Fruit fly (Drosophila melanogaster) whole organism, adult: ENCODE measurements around the gene CG7071.

ENCODE experiments used
- CG11617 ChIP-seq: fragments of 200-800 bp; sonication (Bioruptor generic); optimal IDR thresholded peaks from 2 replicates; lab custom pipeline; 2017; ENCODE audit warnings: mild to moderate bottlenecking, missing biosample characterization, missing genetic modification reagents, missing genetic modification characterization
- CG12768 ChIP-seq: fragments of 200-800 bp; sonication (Bioruptor generic); optimal IDR thresholded peaks from 2 replicates; lab custom pipeline; 2017; ENCODE audit warnings: missing biosample characterization, missing genetic modification characterization, mild to moderate bottlenecking, moderate library complexity, missing genetic modification reagents
- CG14711 ChIP-seq: fragments of 200-800 bp; sonication (Bioruptor generic); optimal IDR thresholded peaks from 2 replicates; lab custom pipeline; 2018; ENCODE audit warnings: missing biosample characterization, mild to moderate bottlenecking, missing genetic modification characterization, moderate library complexity
- CG1620 ChIP-seq: fragments of 200-800 bp; sonication (Bioruptor generic); optimal IDR thresholded peaks from 2 replicates; lab custom pipeline; 2016; ENCODE audit warnings: missing biosample characterization, missing genetic modification characterization
- CG33017 ChIP-seq: fragments of 200-800 bp; sonication (Bioruptor generic); optimal IDR thresholded peaks from 2 replicates; lab custom pipeline; 2018; ENCODE audit warnings: missing biosample characterization, mild to moderate bottlenecking, missing genetic modification characterization, moderate library complexity
- CG5204 ChIP-seq: fragments of 200-800 bp; sonication (Bioruptor generic); optimal IDR thresholded peaks from 2 replicates; lab custom pipeline; 2016; ENCODE audit warnings: missing biosample characterization, missing genetic modification characterization
- CG7045 ChIP-seq: fragments of 200-800 bp; sonication (Bioruptor generic); optimal IDR thresholded peaks from 2 replicates; lab custom pipeline; 2017; ENCODE audit warnings: missing biosample characterization, mild to moderate bottlenecking, missing genetic modification characterization
- CG7101 ChIP-seq: fragments of 200-800 bp; sonication (Bioruptor generic); optimal IDR thresholded peaks from 2 replicates; lab custom pipeline; 2018; ENCODE audit warnings: missing biosample characterization, mild to moderate bottlenecking, missing genetic modification characterization, moderate library complexity
- Clk ChIP-seq: fragments of 200-800 bp; sonication (Bioruptor generic); optimal IDR thresholded peaks from 2 replicates; lab custom pipeline; 2017; ENCODE audit warnings: missing biosample characterization, missing genetic modification characterization
- Crg-1 ChIP-seq: fragments of 200-800 bp; sonication (Bioruptor generic); optimal IDR thresholded peaks from 2 replicates; lab custom pipeline; 2016; ENCODE audit warnings: missing biosample characterization, missing genetic modification characterization
- Hr96 ChIP-seq: fragments of 200-800 bp; sonication (Bioruptor generic); optimal IDR thresholded peaks from 2 replicates; lab custom pipeline; 2016; ENCODE audit warnings: missing biosample characterization, missing genetic modification characterization
- Mnt ChIP-seq: fragments of 200-800 bp; sonication (Bioruptor generic); optimal IDR thresholded peaks from 2 replicates; lab custom pipeline; 2016; ENCODE audit warnings: missing biosample characterization, mild to moderate bottlenecking, missing genetic modification characterization
- bab1 ChIP-seq: fragments of 200-800 bp; sonication (Bioruptor generic); optimal IDR thresholded peaks from 3 replicates; lab custom pipeline; 2019; ENCODE audit warnings: missing biosample characterization, mild to moderate bottlenecking, missing genetic modification characterization, moderate library complexity
- cic ChIP-seq: fragments of 200-800 bp; sonication (Bioruptor generic); optimal IDR thresholded peaks from 2 replicates; lab custom pipeline; 2017; ENCODE audit warnings: missing biosample characterization, mild to moderate bottlenecking, missing genetic modification characterization, moderate library complexity
- cnc ChIP-seq, 2 experiments: fragments of >200 bp; optimal IDR thresholded peaks; 2 replicates each; lab custom pipeline; 2017
- kay ChIP-seq: fragments of 200-800 bp; sonication (Bioruptor generic); peaks from one replicate; lab custom pipeline; 2016; ENCODE audit warnings: missing biosample characterization, missing genetic modification characterization, borderline replicate concordance
- ovo ChIP-seq: fragments of 200-800 bp; sonication (Bioruptor generic); optimal IDR thresholded peaks from 2 replicates; lab custom pipeline; 2016; ENCODE audit warnings: missing biosample characterization, missing genetic modification characterization
- pad ChIP-seq: fragments of 200-800 bp; sonication (Bioruptor generic); optimal IDR thresholded peaks from 3 replicates; lab custom pipeline; 2017; ENCODE audit warnings: missing biosample characterization, missing genetic modification characterization, mild to moderate bottlenecking, moderate library complexity, missing genetic modification reagents
- tj ChIP-seq: fragments of 200-800 bp; sonication (Bioruptor generic); optimal IDR thresholded peaks from 3 replicates; lab custom pipeline; 2017; ENCODE audit warnings: missing biosample characterization, mild to moderate bottlenecking, missing genetic modification characterization, moderate library complexity
- toe ChIP-seq: fragments of 200-800 bp; sonication (Bioruptor generic); optimal IDR thresholded peaks from 2 replicates; lab custom pipeline; 2016; ENCODE audit warnings: missing biosample characterization, missing genetic modification characterization

Gene CG7071

DNA sequence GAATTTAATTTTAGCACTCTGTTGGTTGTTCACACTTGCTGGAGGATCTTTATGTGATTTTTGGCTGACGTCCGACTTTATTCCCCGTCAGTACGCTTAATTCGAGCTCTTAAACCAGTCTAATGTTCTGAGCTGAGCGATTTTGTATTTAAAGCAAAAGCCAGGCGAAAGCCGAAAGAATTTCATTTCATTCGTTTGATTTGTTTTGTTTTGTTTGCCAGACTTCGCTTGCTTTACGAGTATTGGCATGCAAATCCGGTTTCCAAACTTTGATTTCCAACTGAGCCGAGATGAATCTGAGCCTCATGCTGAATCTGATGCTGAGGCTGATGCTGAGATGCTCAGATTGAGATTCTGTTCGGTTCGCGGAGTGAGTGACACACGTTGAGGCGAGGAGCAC, 28.4 kb upstream of the CG7071 start, which contains the start of gene CG5391:
CG5391 (minus strand) TSS at position 101 of the 400 bp plus-strand sequence.
- TF ChIP-seq Clk (GFP tag; lab: Kevin White, UChicago) (no peak), CG11617 (GFP tag; lab: Kevin White, UChicago) (no peak), cic (no peak), toe (GFP tag; lab: Kevin White, UChicago) (no peak), pad (GFP tag; lab: Kevin White, UChicago) (no peak), ovo (GFP tag; lab: Kevin White, UChicago) (no peak), CG5204 (GFP tag; lab: Kevin White, UChicago) (no peak), Mnt (GFP tag; lab: Kevin White, UChicago) (no peak), CG33017 (tag; lab: Kevin White, UChicago) (no peak), CG1620 (GFP tag; lab: Kevin White, UChicago) (no peak), Hr96 (GFP tag; lab: Kevin White, UChicago) (no peak), Crg-1 (GFP tag; lab: Kevin White, UChicago) (no peak), tj (GFP tag; lab: Kevin White, UChicago) (no peak)

DNA sequence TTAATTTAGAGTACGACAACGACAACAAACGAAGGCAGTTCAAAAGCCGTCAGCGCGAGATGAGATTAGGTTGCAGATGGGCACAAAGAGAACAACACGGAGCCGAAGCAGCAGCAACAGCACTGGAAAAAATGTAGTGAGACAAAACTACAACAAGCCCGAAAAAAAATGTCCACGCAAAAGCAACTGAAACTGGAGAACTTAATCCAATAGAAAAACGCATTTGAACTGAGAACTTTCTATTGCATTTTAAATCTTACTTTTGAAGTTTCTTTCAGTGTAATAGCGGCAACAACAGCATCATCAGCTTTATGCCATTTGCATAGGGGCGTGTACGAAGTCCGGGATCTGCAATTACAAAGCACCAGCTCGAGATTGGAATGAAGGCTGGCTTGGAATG, 22.9 kb upstream of the CG7071 start:
- TF ChIP-seq CG5204 (GFP tag; lab: Kevin White, UChicago) (no peak), Mnt (GFP tag; lab: Kevin White, UChicago) (no peak), cnc (optimal IDR thresholded peaks at IDR 0.05; lab: Kevin White, UChicago) (no peak), Hr96 (GFP tag; lab: Kevin White, UChicago) (no peak), CG7101 (tag; lab: Kevin White, UChicago) (no peak), CG11617 (GFP tag; lab: Kevin White, UChicago) (no peak)

DNA sequence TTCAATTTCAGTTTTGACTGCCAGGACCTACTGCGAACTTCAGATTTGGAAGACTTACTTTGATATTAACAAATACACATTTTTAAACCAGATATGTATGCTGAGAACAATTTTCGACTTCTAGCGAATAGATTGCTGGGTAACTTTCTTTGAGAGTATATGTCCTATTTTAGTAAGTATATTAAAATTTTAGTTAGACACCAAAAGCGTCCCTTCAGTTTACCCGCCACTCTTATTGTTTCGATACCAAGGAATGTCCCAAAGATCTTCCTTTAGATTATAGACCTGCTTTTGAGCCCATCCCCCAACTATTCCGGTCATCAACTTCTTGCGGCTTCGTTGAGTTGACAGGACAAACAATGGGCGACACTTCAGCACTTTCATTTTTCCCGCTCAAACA, 22.2 kb upstream of the CG7071 start, which contains the start of gene CG5388:
CG5388 (minus strand) TSS at position 101 of the 400 bp plus-strand sequence.
- TF ChIP-seq bab1 (no peak), Crg-1 (GFP tag; lab: Kevin White, UChicago) (no peak), CG7045 (GFP tag; lab: Kevin White, UChicago) (no peak), Hr96 (GFP tag; lab: Kevin White, UChicago) (no peak), cic (no peak), Clk (GFP tag; lab: Kevin White, UChicago) (no peak), CG1620 (GFP tag; lab: Kevin White, UChicago) (no peak), cnc (optimal IDR thresholded peaks at IDR 0.05; lab: Kevin White, UChicago) (no peak), tj (GFP tag; lab: Kevin White, UChicago) (no peak), CG12768 (GFP tag; lab: Kevin White, UChicago) (no peak), CG14711 (tag; lab: Kevin White, UChicago) (no peak), CG7101 (tag; lab: Kevin White, UChicago) (no peak), Mnt (GFP tag; lab: Kevin White, UChicago) (no peak), toe (GFP tag; lab: Kevin White, UChicago) (no peak), kay (GFP tag; lab: Kevin White, UChicago) (no peak), CG11617 (GFP tag; lab: Kevin White, UChicago) (no peak), CG33017 (tag; lab: Kevin White, UChicago) (no peak), CG5204 (GFP tag; lab: Kevin White, UChicago) (no peak)

DNA sequence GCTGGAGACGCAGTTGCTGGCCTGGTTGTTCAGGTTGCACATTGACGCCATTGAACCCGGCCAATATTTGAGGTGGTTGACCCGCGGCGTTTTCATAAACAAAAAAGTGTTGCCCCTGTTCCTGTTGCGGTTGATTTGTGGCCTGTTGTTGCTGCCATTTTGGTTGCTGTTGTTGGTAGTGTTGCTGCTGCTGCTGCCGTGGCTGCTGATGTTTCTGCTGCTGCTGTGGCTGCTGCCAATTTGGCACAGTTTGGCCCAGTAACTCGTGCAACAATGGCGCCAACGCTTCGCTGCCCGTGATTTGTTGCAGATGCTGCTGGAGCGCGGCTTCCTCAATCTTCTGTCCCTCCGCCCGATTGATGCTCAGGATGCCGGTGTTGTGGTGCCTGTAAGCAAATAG, 20.8 kb upstream of the CG7071 start:
- no peak for TF ChIP-seq Hr96 (GFP tag; lab: Kevin White, UChicago)
- no peak for TF ChIP-seq tj (GFP tag; lab: Kevin White, UChicago)
- TF ChIP-seq Mnt (GFP tag; lab: Kevin White, UChicago), result no peak
- no peak for TF ChIP-seq CG7045 (GFP tag; lab: Kevin White, UChicago)
- no peak for TF ChIP-seq toe (GFP tag; lab: Kevin White, UChicago)
- TF ChIP-seq ovo (GFP tag; lab: Kevin White, UChicago), result no peak
- TF ChIP-seq CG12768 (GFP tag; lab: Kevin White, UChicago), result no peak
- no peak for TF ChIP-seq pad (GFP tag; lab: Kevin White, UChicago)
- no peak for TF ChIP-seq CG5204 (GFP tag; lab: Kevin White, UChicago)
- TF ChIP-seq CG1620 (GFP tag; lab: Kevin White, UChicago), result no peak
- no peak for TF ChIP-seq Crg-1 (GFP tag; lab: Kevin White, UChicago)
- TF ChIP-seq cic, result no peak
- no peak for TF ChIP-seq CG11617 (GFP tag; lab: Kevin White, UChicago)
- no peak for TF ChIP-seq Clk (GFP tag; lab: Kevin White, UChicago)

DNA sequence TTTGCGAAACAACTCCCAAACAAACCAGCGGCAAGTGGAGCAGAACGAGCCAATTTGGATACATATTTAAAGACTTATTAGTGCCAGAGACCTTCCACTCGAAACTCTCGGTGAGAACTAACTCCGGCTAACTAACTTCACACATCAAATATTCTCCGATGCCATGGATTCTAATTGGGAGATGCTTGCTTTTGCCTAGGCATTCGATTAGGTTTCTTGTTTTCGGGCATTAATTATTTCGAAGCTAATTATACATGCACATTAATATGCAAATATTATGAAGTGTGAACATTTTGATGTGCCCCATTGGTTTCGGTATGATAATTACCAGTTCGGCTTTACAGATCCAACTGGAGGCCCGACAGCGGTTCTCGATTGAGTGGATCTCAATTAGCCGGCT, 20.3 kb upstream of the CG7071 start, which contains the start of gene CG5386:
CG5386 (minus strand) TSS at position 101 of the 400 bp plus-strand sequence.
- no peak for TF ChIP-seq kay (GFP tag; lab: Kevin White, UChicago)
- no peak for TF ChIP-seq Clk (GFP tag; lab: Kevin White, UChicago)
- TF ChIP-seq cic, result no peak
- TF ChIP-seq cnc (optimal IDR thresholded peaks at IDR 0.05; lab: Kevin White, UChicago), result no peak
- TF ChIP-seq CG7045 (GFP tag; lab: Kevin White, UChicago), result no peak
- no peak for TF ChIP-seq CG7101 (tag; lab: Kevin White, UChicago)
- no peak for TF ChIP-seq Hr96 (GFP tag; lab: Kevin White, UChicago)
- no peak for TF ChIP-seq pad (GFP tag; lab: Kevin White, UChicago)
- TF ChIP-seq CG1620 (GFP tag; lab: Kevin White, UChicago), result no peak
- no peak for TF ChIP-seq ovo (GFP tag; lab: Kevin White, UChicago)
- no peak for TF ChIP-seq CG12768 (GFP tag; lab: Kevin White, UChicago)
- TF ChIP-seq bab1, result no peak
- TF ChIP-seq Crg-1 (GFP tag; lab: Kevin White, UChicago), result no peak
- no peak for TF ChIP-seq CG14711 (tag; lab: Kevin White, UChicago)
- no peak for TF ChIP-seq tj (GFP tag; lab: Kevin White, UChicago)
- TF ChIP-seq CG11617 (GFP tag; lab: Kevin White, UChicago), result no peak
- TF ChIP-seq CG5204 (GFP tag; lab: Kevin White, UChicago), result no peak
- TF ChIP-seq Mnt (GFP tag; lab: Kevin White, UChicago), result no peak
